Worm (Caenorhabditis elegans): ENCODE data around the gene tbc-18.

- TF ChIP-seq nhr-237 (tag; optimal IDR thresholded peaks at IDR 0.05) (no peak), lsy-2 (tag; optimal IDR thresholded peaks at IDR 0.05) (no peak)
Measured at ce11 chrX:8423633-8424032, 45.3 kb downstream of the tbc-18 start, which contains the start of gene tth-1.

Measured in whole organism, mixed stage, embryonic.